Worm (Caenorhabditis elegans): ENCODE data around the gene F17E9.15.

- TF ChIP-seq flt-1 (GFP tag; IDR thresholded peaks at IDR 0.05) (no peak), T22C8.4 (GFP tag; IDR thresholded peaks at IDR 0.05) (no peak), ztf-29 (GFP tag; IDR thresholded peaks at IDR 0.05) (no peak), ref-1 (GFP tag; conservative IDR thresholded peaks at IDR 0.05) (no peak), tab-1 (GFP tag; IDR thresholded peaks at IDR 0.05) (no peak)
Measured at ce11 chrIV:8339636-8340035, 7.6 kb upstream of the F17E9.15 start, which contains the start of gene lgc-6.
